Fruit fly (Drosophila melanogaster): Measurements from ENCODE around the gene CG5790.

Gene CG5790

DNA sequence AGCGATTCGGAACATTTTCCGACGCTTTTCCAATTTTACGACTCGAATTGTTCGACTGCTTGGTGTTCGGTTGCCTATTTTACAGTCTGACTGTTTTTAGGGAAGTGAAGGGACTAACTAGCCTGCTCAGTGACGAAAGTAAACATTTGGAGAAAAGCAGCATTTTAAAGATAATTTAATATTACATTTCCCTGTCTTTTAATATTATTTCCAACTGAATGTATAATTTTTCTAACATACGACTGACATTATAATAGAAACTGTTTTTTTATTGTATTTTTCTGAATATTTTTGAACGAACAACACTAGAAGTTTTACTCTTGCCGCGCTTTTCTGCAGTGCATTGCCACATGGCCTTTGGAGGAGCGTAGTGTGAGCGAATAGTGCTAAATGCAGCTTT, 9.0 kb upstream of the CG5790 start, which contains the start of gene CG31787:
Gene CG31787 (minus strand): TSS at position 101 of the 400 bp plus-strand sequence.
- no peak for TF ChIP-seq CG8301 (tag; optimal IDR thresholded peaks at IDR 0.05)
- TF ChIP-seq CG14655 (GFP tag; optimal IDR thresholded peaks at IDR 0.05): no peak
- TF ChIP-seq CG13204 (GFP tag; optimal IDR thresholded peaks at IDR 0.05): no peak

DNA sequence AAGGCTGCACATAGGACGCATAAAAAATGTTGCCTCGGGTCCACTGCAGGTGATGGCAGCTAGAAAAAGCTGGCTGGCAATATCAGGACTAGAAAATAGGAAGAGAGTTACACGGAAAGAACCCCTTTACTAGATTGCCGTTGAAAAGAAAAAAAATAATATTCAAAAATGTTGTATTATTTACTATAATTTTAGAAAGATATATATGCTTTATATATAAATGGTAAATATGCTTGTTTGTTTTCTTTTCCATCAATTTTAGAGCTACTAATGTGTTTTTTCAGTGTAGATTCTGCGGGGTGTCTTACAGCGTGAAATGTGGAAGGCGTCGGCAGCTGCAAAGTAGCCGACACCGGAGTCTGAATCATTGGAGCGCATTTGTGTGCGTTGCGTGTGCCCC, 7.5 kb upstream of the CG5790 start:
- TF ChIP-seq Pif1B (GFP tag; optimal IDR thresholded peaks at IDR 0.05) (no peak), gl (tag; optimal IDR thresholded peaks at IDR 0.05) (no peak), CG34367 (tag; optimal IDR thresholded peaks at IDR 0.05) (peak; percentile 5), CG15710 (tag; optimal IDR thresholded peaks at IDR 0.05) (peak; percentile 43), CG8301 (tag; optimal IDR thresholded peaks at IDR 0.05) (no peak), CG8159 (tag; optimal IDR thresholded peaks at IDR 0.05) (peak; percentile 54), CG4496 (GFP tag; IDR thresholded peaks at IDR 0.05) (no peak), CG14655 (GFP tag; optimal IDR thresholded peaks at IDR 0.05) (peak; percentile 47), CG17806 (tag; optimal IDR thresholded peaks at IDR 0.05) (no peak), CG9948 (tag; optimal IDR thresholded peaks at IDR 0.05) (no peak), rn (GFP tag; IDR thresholded peaks at IDR 0.05) (no peak), CG13204 (GFP tag; optimal IDR thresholded peaks at IDR 0.05) (no peak), Ets98B (GFP tag; IDR thresholded peaks at IDR 0.05) (no peak), Snoo (tag; optimal IDR thresholded peaks at IDR 0.05) (no peak), CG12605 (GFP tag; IDR thresholded peaks at IDR 0.05) (no peak)

DNA sequence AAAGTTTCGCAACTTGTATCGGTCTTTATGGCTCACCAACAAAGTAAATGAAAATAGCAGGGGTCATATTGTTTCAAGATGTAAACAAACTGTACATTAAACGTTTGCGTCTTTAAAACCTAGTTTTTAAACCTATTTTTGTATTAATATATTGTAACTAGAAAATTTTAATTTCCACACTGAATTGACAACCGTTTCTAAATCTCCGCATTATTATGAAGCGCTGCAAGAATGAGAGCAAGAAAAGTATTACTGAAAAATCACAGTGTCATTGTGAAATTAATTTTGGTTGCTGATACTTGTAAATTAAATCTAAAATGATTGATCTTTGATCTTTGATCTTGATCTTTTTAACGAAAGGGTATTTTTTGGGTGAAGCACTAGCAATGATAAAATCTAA, 3.3 kb upstream of the CG5790 start, which contains the start of gene CG43362:
Gene CG43362 (minus strand): TSS at position 101 of the 400 bp plus-strand sequence.
- no peak for TF ChIP-seq Snoo (tag; optimal IDR thresholded peaks at IDR 0.05)
- no peak for TF ChIP-seq D1 (tag; optimal IDR thresholded peaks at IDR 0.05)
- no peak for TF ChIP-seq CG17806 (tag; optimal IDR thresholded peaks at IDR 0.05)
- no peak for TF ChIP-seq CG10348 (GFP tag; IDR thresholded peaks at IDR 0.05)
- TF ChIP-seq Ets98B (GFP tag; IDR thresholded peaks at IDR 0.05): no peak
- no peak for TF ChIP-seq CG8159 (tag; optimal IDR thresholded peaks at IDR 0.05)
- TF ChIP-seq rn (GFP tag; IDR thresholded peaks at IDR 0.05): no peak

DNA sequence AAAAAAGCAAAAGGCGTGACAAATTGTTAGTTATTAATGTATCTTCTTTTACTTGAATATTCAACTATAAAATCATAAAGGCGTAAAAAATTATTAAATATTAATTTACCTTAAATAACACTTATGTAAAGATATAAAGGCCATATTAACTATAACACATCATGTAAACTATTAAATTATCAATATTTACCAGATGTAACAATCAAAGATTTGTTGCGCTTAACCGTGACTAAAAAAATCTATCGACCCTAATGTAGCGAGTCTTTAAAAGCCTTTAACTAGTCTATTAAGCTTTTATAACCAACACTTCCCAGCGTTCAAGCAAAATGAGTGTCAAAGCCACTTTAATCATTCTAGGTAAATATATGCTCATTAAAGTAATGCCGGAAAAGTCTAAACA, 2.4 kb upstream of the CG5790 start, which contains the start of gene Sfp36F:
Gene Sfp36F (plus strand): TSS at position 301 of the 400 bp plus-strand sequence.
- no peak for TF ChIP-seq CG8159 (tag; optimal IDR thresholded peaks at IDR 0.05)
- no peak for TF ChIP-seq CG15710 (tag; optimal IDR thresholded peaks at IDR 0.05)
- TF ChIP-seq CG4496 (GFP tag; IDR thresholded peaks at IDR 0.05): no peak
- TF ChIP-seq Pif1A (GFP tag; optimal IDR thresholded peaks at IDR 0.05): no peak
- TF ChIP-seq rn (GFP tag; IDR thresholded peaks at IDR 0.05): no peak
- no peak for TF ChIP-seq Ets98B (GFP tag; IDR thresholded peaks at IDR 0.05)
- TF ChIP-seq CG32121 (GFP tag; IDR thresholded peaks at IDR 0.05): no peak
- TF ChIP-seq CG9948 (tag; optimal IDR thresholded peaks at IDR 0.05): no peak
- TF ChIP-seq CG17806 (tag; optimal IDR thresholded peaks at IDR 0.05): no peak
- no peak for TF ChIP-seq gl (tag; optimal IDR thresholded peaks at IDR 0.05)
- no peak for TF ChIP-seq CG10348 (GFP tag; IDR thresholded peaks at IDR 0.05)
- TF ChIP-seq D1 (tag; optimal IDR thresholded peaks at IDR 0.05): no peak
- TF ChIP-seq CG13204 (GFP tag; optimal IDR thresholded peaks at IDR 0.05): no peak
- no peak for TF ChIP-seq Pif1B (GFP tag; optimal IDR thresholded peaks at IDR 0.05)
- TF ChIP-seq CG12605 (GFP tag; IDR thresholded peaks at IDR 0.05): no peak
- TF ChIP-seq CG8301 (tag; optimal IDR thresholded peaks at IDR 0.05): no peak

DNA sequence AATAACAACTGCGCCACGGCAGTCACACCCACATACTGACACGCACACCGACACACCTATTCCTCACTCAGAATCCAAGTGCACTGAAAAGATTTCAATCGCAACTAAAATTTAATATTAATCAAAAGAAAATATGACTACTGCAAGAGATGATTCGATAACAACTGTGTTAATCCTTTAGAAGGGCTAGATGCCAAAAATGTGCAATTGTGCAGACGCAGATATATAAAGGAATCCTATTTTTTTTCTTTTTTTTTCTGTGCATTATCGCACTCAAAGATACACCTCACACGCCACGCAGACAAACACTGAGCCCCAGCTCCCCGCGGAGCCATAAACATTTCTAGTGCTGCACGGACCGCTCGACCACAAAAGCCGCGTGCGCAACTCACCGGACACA, 3.9 kb downstream of the CG5790 start:
- TF ChIP-seq CG9948 (tag; optimal IDR thresholded peaks at IDR 0.05) (no peak), CG12605 (GFP tag; IDR thresholded peaks at IDR 0.05) (no peak), CG14655 (GFP tag; optimal IDR thresholded peaks at IDR 0.05) (peak; percentile 4), CG13204 (GFP tag; optimal IDR thresholded peaks at IDR 0.05) (no peak), Snoo (tag; optimal IDR thresholded peaks at IDR 0.05) (no peak), Pif1B (GFP tag; optimal IDR thresholded peaks at IDR 0.05) (no peak), rn (GFP tag; IDR thresholded peaks at IDR 0.05) (no peak)

DNA sequence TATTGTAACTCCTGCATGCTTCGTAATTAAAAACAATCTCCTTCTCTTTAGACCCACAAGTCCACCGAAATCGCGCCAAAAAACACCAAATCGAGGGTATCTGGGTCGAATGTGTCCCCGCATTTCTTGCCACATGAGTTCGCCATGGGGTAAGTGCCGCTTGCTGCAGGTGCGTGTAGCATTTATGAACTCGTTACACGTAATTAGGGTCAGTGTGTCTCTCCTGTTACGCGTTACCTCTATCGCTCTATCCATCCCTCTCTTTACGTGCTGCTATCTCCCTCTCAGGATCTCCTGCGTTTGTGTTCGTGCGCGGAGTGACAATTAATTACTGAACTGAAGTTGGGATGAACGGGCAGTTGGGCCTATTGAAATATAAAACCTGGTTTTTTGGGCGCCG, 8.1 kb downstream of the CG5790 start:
- TF ChIP-seq CG32121 (GFP tag; IDR thresholded peaks at IDR 0.05) (no peak), Pif1A (GFP tag; optimal IDR thresholded peaks at IDR 0.05) (no peak), CG9948 (tag; optimal IDR thresholded peaks at IDR 0.05) (no peak), CG4496 (GFP tag; IDR thresholded peaks at IDR 0.05) (no peak), Ets98B (GFP tag; IDR thresholded peaks at IDR 0.05) (no peak)

DNA sequence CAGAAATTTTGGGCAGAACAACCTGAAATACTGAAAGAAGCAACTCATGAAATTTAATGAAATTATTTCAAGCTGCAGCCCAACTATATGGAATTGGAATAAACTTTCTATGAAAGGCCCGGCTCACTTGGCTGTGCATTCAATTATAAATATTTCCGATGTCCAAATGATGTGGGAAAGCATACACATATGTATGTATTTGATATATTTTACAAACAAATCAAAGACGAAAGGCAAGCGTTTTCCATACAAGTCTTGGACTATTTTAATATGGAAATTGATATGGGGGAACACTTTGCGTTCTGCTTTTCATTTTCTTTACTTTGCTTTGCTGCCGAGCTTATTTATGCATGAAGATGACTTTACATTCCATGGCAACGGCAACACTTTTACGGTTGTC, 9.8 kb downstream of the CG5790 start:
- TF ChIP-seq CG15710 (tag; optimal IDR thresholded peaks at IDR 0.05) (no peak), Pif1B (GFP tag; optimal IDR thresholded peaks at IDR 0.05) (no peak), CG32121 (GFP tag; IDR thresholded peaks at IDR 0.05) (no peak), CG8159 (tag; optimal IDR thresholded peaks at IDR 0.05) (no peak), Pif1A (GFP tag; optimal IDR thresholded peaks at IDR 0.05) (no peak), CG13204 (GFP tag; optimal IDR thresholded peaks at IDR 0.05) (no peak), EcR (GFP tag; optimal IDR thresholded peaks at IDR 0.05) (no peak), CG12605 (GFP tag; IDR thresholded peaks at IDR 0.05) (no peak), CG10348 (GFP tag; IDR thresholded peaks at IDR 0.05) (no peak), CG17806 (tag; optimal IDR thresholded peaks at IDR 0.05) (no peak), CG9948 (tag; optimal IDR thresholded peaks at IDR 0.05) (no peak), CG14655 (GFP tag; optimal IDR thresholded peaks at IDR 0.05) (no peak), CG8301 (tag; optimal IDR thresholded peaks at IDR 0.05) (no peak), Snoo (tag; optimal IDR thresholded peaks at IDR 0.05) (no peak), Ets98B (GFP tag; IDR thresholded peaks at IDR 0.05) (no peak)

All from whole organism, pupa.